Worm (Caenorhabditis elegans) whole organism, L2 larva: ENCODE data around the gene F41E6.7.

Experiments
- Y55F3AM.14 ChIP-seq: fragments of 200-800 bp; sonication (Bioruptor generic); optimal IDR thresholded peaks from 2 replicates; lab custom pipeline; 2018; ENCODE audit warnings: mild to moderate bottlenecking, missing genetic modification characterization, missing compliant biosample characterization
- ama-1 ChIP-seq: fragments of 150-350 bp; optimal IDR thresholded peaks from 2 replicates; lab custom pipeline; 2018; ENCODE audit warnings: inconsistent platforms
- ceh-16 ChIP-seq: fragments of 150-350 bp; optimal IDR thresholded peaks from 2 replicates; lab custom pipeline; 2014; ENCODE audit warnings: missing biosample characterization, missing genetic modification characterization
- ceh-82 ChIP-seq: fragments of 150-350 bp; optimal IDR thresholded peaks from 2 replicates; lab custom pipeline; 2014; ENCODE audit warnings: missing biosample characterization, missing genetic modification characterization
- dmd-4 ChIP-seq: sonication (generic microtip); optimal IDR thresholded peaks from 2 replicates; lab custom pipeline; 2017; ENCODE audit warnings: missing biosample characterization, missing genetic modification characterization
- gmeb-1 ChIP-seq: fragments of 150-350 bp; optimal IDR thresholded peaks from 2 replicates; lab custom pipeline; 2014; ENCODE audit warnings: missing biosample characterization, missing genetic modification characterization
- lsy-2 ChIP-seq, 2 experiments: fragments of 150-350 bp in 1 of 2; sonication (generic microtip) in 1 of 2; optimal IDR thresholded peaks; 2 replicates each; lab custom pipeline; 2014 to 2017; ENCODE audit warnings: missing biosample characterization in 2 of 2, missing genetic modification characterization in 2 of 2
- nhr-11 ChIP-seq: fragments of 150-350 bp; optimal IDR thresholded peaks from 2 replicates; lab custom pipeline; 2014; ENCODE audit warnings: missing biosample characterization, missing genetic modification characterization
- nhr-237 ChIP-seq: fragments of 150-350 bp; optimal IDR thresholded peaks from 2 replicates; lab custom pipeline; 2014; ENCODE audit warnings: missing biosample characterization, missing genetic modification characterization
- nhr-77 ChIP-seq: fragments of 150-350 bp; optimal IDR thresholded peaks from 2 replicates; lab custom pipeline; 2014; ENCODE audit warnings: missing biosample characterization, missing genetic modification characterization
- skn-1 ChIP-seq: sonication (generic microtip); optimal IDR thresholded peaks from 2 replicates; lab custom pipeline; 2017; ENCODE audit warnings: missing biosample characterization, missing genetic modification characterization
- unc-62 ChIP-seq: fragments of 150-350 bp; optimal IDR thresholded peaks from 2 replicates; lab custom pipeline; 2014; ENCODE audit warnings: missing biosample characterization, missing genetic modification reagents, missing genetic modification characterization
- ztf-11 ChIP-seq: sonication (generic microtip); optimal IDR thresholded peaks from 2 replicates; lab custom pipeline; 2017; ENCODE audit warnings: missing biosample characterization, missing genetic modification characterization

DNA sequence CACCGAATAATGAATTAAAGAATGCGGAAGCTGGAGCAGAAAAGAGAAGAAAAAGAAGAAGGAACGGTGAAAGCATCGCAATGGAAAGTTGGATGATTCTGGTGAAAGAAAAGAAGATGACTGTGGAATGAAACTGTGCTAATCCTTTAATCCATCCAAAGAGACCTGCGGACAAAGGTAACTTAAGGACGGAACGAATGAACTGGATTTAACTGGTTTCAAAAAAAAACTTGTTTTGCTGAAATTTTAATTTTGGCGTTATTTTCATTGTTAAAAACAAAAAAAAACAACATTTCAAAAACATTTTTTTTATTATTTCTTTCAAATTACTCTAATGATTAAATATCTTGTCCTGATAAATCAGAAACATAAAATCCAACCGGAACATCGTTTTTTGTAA lies 37.8 kb upstream of the F41E6.7 start, which contains the start of gene grl-12:
- TF ChIP-seq lsy-2 (tag; optimal IDR thresholded peaks at IDR 0.05; lab: Kevin White, UChicago): no peak
- no peak for TF ChIP-seq dmd-4
- no peak for TF ChIP-seq ama-1 (lab: Kevin White, UChicago)
- no peak for TF ChIP-seq ceh-82 (tag; lab: Kevin White, UChicago)
- TF ChIP-seq ceh-16 (tag; lab: Kevin White, UChicago): no peak
- no peak for TF ChIP-seq nhr-237
- TF ChIP-seq unc-62: no peak
- no peak for TF ChIP-seq nhr-11 (tag; lab: Kevin White, UChicago)
- TF ChIP-seq gmeb-1 (tag; lab: Kevin White, UChicago): no peak
- no peak for TF ChIP-seq nhr-77 (tag; lab: Kevin White, UChicago)
- TF ChIP-seq ztf-11: no peak
- no peak for TF ChIP-seq Y55F3AM.14 (GFP tag; lab: Kevin White, UChicago)
- TF ChIP-seq skn-1 (tag; lab: Kevin White, UChicago): no peak
